Fruit fly (Drosophila melanogaster) whole organism, embryonic: ENCODE results near the gene Cpr67Fb.

Source experiments
- Atf3 ChIP-seq: fragments of 200-800 bp; sonication (Bioruptor generic); optimal IDR thresholded peaks from 3 replicates; lab custom pipeline; 2016; ENCODE audit warnings: missing biosample characterization, missing genetic modification characterization
- Pdp1 ChIP-seq, 2 experiments: fragments of 200-800 bp; sonication (Bioruptor generic); optimal IDR thresholded peaks; 3 replicates each; lab custom pipeline; 2016; ENCODE audit warnings: missing biosample characterization in 2 of 2, missing genetic modification characterization in 2 of 2, mild to moderate bottlenecking in 1 of 2, moderate library complexity in 1 of 2

DNA sequence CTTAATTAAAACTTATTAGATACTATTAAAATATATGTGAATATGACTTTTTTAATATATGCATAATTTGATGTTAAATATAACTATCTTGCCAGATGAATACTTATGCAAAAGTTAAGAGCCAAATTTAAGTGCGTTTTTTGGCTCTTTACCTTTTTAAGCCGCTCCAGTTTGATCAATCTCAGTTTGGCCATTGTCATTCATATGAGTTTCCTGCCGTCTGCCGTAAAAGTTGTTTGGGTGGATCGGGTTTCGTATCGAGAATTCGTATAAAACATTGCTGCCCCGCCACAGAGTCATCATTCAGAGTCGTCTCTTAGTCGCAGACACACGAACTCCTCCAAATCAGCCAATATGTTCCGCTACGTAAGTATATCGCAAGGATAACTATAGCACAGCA lies 2.6 kb upstream of the Cpr67Fb start, which contains the start of gene Cpr67Fa2:
- TF ChIP-seq Pdp1 (GFP tag; optimal IDR thresholded peaks at IDR 0.05; lab: Kevin White, UChicago) (no peak), Atf3 (GFP tag; lab: Kevin White, UChicago) (no peak)
